Fruit fly (Drosophila melanogaster): ENCODE results near the gene croc.

- TF ChIP-seq ken (GFP tag; IDR thresholded peaks at IDR 0.05), result no peak
- TF ChIP-seq B-H1 (GFP tag; IDR thresholded peaks at IDR 0.05), result no peak
- no peak for TF ChIP-seq CG3847 (GFP tag; IDR thresholded peaks at IDR 0.05)
- TF ChIP-seq sima (GFP tag; optimal IDR thresholded peaks at IDR 0.05), result no peak
- TF ChIP-seq tup (GFP tag; optimal IDR thresholded peaks at IDR 0.05), result no peak
- TF ChIP-seq CG32772 (GFP tag; IDR thresholded peaks at IDR 0.05), result no peak
- peak; percentile 50 for TF ChIP-seq dmrt99B (tag; optimal IDR thresholded peaks at IDR 0.05)
- TF ChIP-seq insv (GFP tag; optimal IDR thresholded peaks at IDR 0.05), result no peak
- TF ChIP-seq crc (GFP tag; optimal IDR thresholded peaks at IDR 0.05), result no peak
- no peak for TF ChIP-seq Lpt (GFP tag; optimal IDR thresholded peaks at IDR 0.05)
Observed at dm6 chr3L:21509488-21510122, 33.3 kb upstream of the croc start.
